Worm (Caenorhabditis elegans): Measurements from ENCODE around the gene daf-31.

Gene daf-31

ce11 chrIV:8289580-8290323 is at the start of gene daf-31:
Gene daf-31, plus strand, starts transcription at chrIV:8290273.
- no peak for TF ChIP-seq ceh-20 (GFP tag; IDR thresholded peaks at IDR 0.05)
- TF ChIP-seq nhr-102 (tag; optimal IDR thresholded peaks at IDR 0.05), result no peak
- TF ChIP-seq hlh-30 (tag; optimal IDR thresholded peaks at IDR 0.05; ENCODE audit: insufficient read depth), result peak; percentile 23
- TF ChIP-seq nhr-6 (tag; optimal IDR thresholded peaks at IDR 0.05), result peak; percentile 56
- peak in 1 of 2 experiments; percentile 75 for TF ChIP-seq lsy-2 (tag; optimal IDR thresholded peaks at IDR 0.05)
- TF ChIP-seq ceh-28 (tag; optimal IDR thresholded peaks at IDR 0.05), result peak; percentile 4
- TF ChIP-seq zfp-2 (tag; optimal IDR thresholded peaks at IDR 0.05), result no peak
- peak; percentile 26 for TF ChIP-seq T20F7.1 (GFP tag; optimal IDR thresholded peaks at IDR 0.05)
- no peak for TF ChIP-seq ztf-11 (tag; optimal IDR thresholded peaks at IDR 0.05)
- TF ChIP-seq nhr-28 (tag; optimal IDR thresholded peaks at IDR 0.05), result peak; percentile 3
- no peak for TF ChIP-seq aly-2 (tag; optimal IDR thresholded peaks at IDR 0.05)
- no peak for TF ChIP-seq egl-27 (tag; optimal IDR thresholded peaks at IDR 0.05)
- TF ChIP-seq jun-1 (tag; optimal IDR thresholded peaks at IDR 0.05), result no peak
- TF ChIP-seq zip-2 (tag; optimal IDR thresholded peaks at IDR 0.05), result no peak
- no peak for TF ChIP-seq Y48G9A.11 (GFP tag; IDR thresholded peaks at IDR 0.05)
- peak; percentile 7 for TF ChIP-seq ama-1 (optimal IDR thresholded peaks at IDR 0.05)
- TF ChIP-seq nhr-11 (tag; optimal IDR thresholded peaks at IDR 0.05), result no peak
- no peak for TF ChIP-seq duxl-1 (tag; optimal IDR thresholded peaks at IDR 0.05; ENCODE audit: poor library complexity)
- no peak for TF ChIP-seq pha-4 (GFP tag; IDR thresholded peaks at IDR 0.05)
- peak; percentile 39 for TF ChIP-seq pha-4 (tag; optimal IDR thresholded peaks at IDR 0.05)
- TF ChIP-seq mes-2 (tag; optimal IDR thresholded peaks at IDR 0.05; ENCODE audit: poor library complexity, severe bottlenecking), result peak; percentile 77
- no peak for TF ChIP-seq daf-16 (GFP tag; optimal IDR thresholded peaks at IDR 0.05)
- peak; percentile 50 for TF ChIP-seq daf-16 (tag; optimal IDR thresholded peaks at IDR 0.05)
- peak; percentile 57 for TF ChIP-seq dpl-1 (GFP tag; optimal IDR thresholded peaks at IDR 0.05)
- TF ChIP-seq nhr-42 (GFP tag; IDR thresholded peaks at IDR 0.05), result no peak
- no peak for TF ChIP-seq F44E2.7 (GFP tag; IDR thresholded peaks at IDR 0.05)
- peak; percentile 36 for TF ChIP-seq rbr-2 (tag; optimal IDR thresholded peaks at IDR 0.05)
- no peak for TF ChIP-seq T26A8.4 (GFP tag; IDR thresholded peaks at IDR 0.05)
- TF ChIP-seq mxl-2 (GFP tag; conservative IDR thresholded peaks at IDR 0.05), result no peak
- no peak for TF ChIP-seq snpc-1.2 (GFP tag; IDR thresholded peaks at IDR 0.05)
- peak; percentile 36 for TF ChIP-seq dve-1 (tag; optimal IDR thresholded peaks at IDR 0.05; ENCODE audit: insufficient read depth)
- peak; percentile 50 for TF ChIP-seq lin-38 (GFP tag; IDR thresholded peaks at IDR 0.05)
- TF ChIP-seq mdl-1 (tag; optimal IDR thresholded peaks at IDR 0.05), result peak in 1 of 2 experiments; percentile 17
- peak; percentile 60 for TF ChIP-seq mep-1 (tag; optimal IDR thresholded peaks at IDR 0.05)
- no peak for TF ChIP-seq aha-1 (tag)
- TF ChIP-seq lin-13 (GFP tag; optimal IDR thresholded peaks at IDR 0.05), result peak; percentile 24
- TF ChIP-seq hlh-11 (tag; optimal IDR thresholded peaks at IDR 0.05), result peak; percentile 0
- no peak for TF ChIP-seq zip-11 (GFP tag; IDR thresholded peaks at IDR 0.05)

DNA sequence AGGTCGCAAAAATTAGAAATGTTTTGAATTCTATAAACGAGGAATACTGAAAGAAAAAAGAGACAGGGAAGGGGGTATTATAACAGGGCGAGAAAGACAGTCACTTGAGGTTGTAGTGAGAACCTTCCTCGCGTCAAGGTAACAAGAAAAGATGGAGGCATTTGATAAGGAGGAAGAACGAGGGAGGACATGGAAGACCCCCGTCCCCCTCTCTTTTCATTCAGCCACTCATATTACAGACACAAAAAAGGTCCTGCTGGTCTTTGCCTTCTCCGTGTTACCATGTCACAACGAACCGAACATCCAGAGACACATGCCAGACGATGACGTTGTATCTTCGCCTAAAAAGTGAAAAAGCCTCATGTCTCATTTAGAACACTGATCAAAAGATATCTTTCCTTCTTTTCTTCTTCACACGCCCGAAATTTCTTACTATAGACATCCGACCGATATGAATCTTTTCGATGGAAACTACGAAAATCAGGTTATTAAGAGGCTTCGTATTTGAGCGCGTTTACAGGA is 48.7 kb upstream of the daf-31 start:
- TF ChIP-seq dmd-6 (GFP tag; IDR thresholded peaks at IDR 0.05) (0 out of 2 replicates have a peak, but pooled peaks have one; percentile 6), lin-13 (GFP tag; optimal IDR thresholded peaks at IDR 0.05) (no peak), Y105C5A.15 (GFP tag; IDR thresholded peaks at IDR 0.05) (no peak), nhr-237 (tag; optimal IDR thresholded peaks at IDR 0.05) (no peak), unc-39 (tag; optimal IDR thresholded peaks at IDR 0.05) (no peak), cey-2 (tag; optimal IDR thresholded peaks at IDR 0.05; ENCODE audit: borderline replicate concordance, insufficient read depth) (no peak), hlh-11 (tag; optimal IDR thresholded peaks at IDR 0.05) (peak; percentile 45), mxl-3 (GFP tag; optimal IDR thresholded peaks at IDR 0.05) (peak; percentile 40), lin-38 (GFP tag; IDR thresholded peaks at IDR 0.05) (no peak), nhr-48 (tag; optimal IDR thresholded peaks at IDR 0.05) (peak; percentile 44), nhr-41 (GFP tag; IDR thresholded peaks at IDR 0.05) (no peak), T26A8.4 (GFP tag; IDR thresholded peaks at IDR 0.05) (no peak), nhr-28 (tag; optimal IDR thresholded peaks at IDR 0.05) (peak; percentile 22), ceh-82 (tag; optimal IDR thresholded peaks at IDR 0.05) (no peak), lim-7 (GFP tag; IDR thresholded peaks at IDR 0.05) (0 out of 2 replicates have a peak, but pooled peaks have one; percentile 8), hif-1 (tag; optimal IDR thresholded peaks at IDR 0.05) (no peak), hmg-1.1 (GFP tag; IDR thresholded peaks at IDR 0.05) (no peak), mdl-1 (tag; optimal IDR thresholded peaks at IDR 0.05) (peak in 1 of 2 experiments; percentile 33)

Measured in whole organism, L4 larva.